Worm (Caenorhabditis elegans) whole organism, midembryonic: ENCODE results near the gene clec-223.
A peak's percentile ranks its signal among the peaks of the same experiment; 100 is the strongest.

Source experiments
- T22C8.4 ChIP-seq: fragments of 200-800 bp; sonication (Bioruptor generic); IDR thresholded peaks from 2 replicates; pipeline ENCODE4 v1.3.6; 2022; ENCODE audit warnings: missing genetic modification characterization, missing compliant biosample characterization
- cog-1 ChIP-seq: sonication (generic microtip); optimal IDR thresholded peaks from 2 replicates; lab custom pipeline; 2016; ENCODE audit warnings: missing genetic modification characterization, missing compliant biosample characterization
- flt-1 ChIP-seq: fragments of 200-800 bp; sonication (Bioruptor generic); IDR thresholded peaks from 2 replicates; pipeline ENCODE4 v1.3.6; 2022; ENCODE audit warnings: missing genetic modification characterization, missing compliant biosample characterization
- klf-2 ChIP-seq: fragments of 200-800 bp; sonication (Bioruptor generic); conservative IDR thresholded peaks from 2 replicates; pipeline ENCODE4 v1.3.6; 2022; ENCODE audit warnings: missing genetic modification reagents, missing genetic modification characterization, missing compliant biosample characterization
- med-1 ChIP-seq: sonication (generic microtip); optimal IDR thresholded peaks from 2 replicates; lab custom pipeline; 2017; ENCODE audit warnings: missing genetic modification characterization, mild to moderate bottlenecking, missing compliant biosample characterization, antibody characterized with exemption, missing genetic modification reagents; ENCODE audit not compliant: insufficient read depth
- ref-1 ChIP-seq: fragments of 200-800 bp; sonication (Bioruptor generic); conservative IDR thresholded peaks from 2 replicates; pipeline ENCODE4 v1.3.6; 2022; ENCODE audit warnings: missing genetic modification reagents, missing genetic modification characterization, missing compliant biosample characterization
- tab-1 ChIP-seq: fragments of 200-800 bp; sonication (Bioruptor generic); IDR thresholded peaks from 2 replicates; pipeline ENCODE4 v1.3.6; 2022; ENCODE audit warnings: missing genetic modification characterization, missing compliant biosample characterization
- ztf-23 ChIP-seq: fragments of 200-800 bp; sonication (Bioruptor generic); IDR thresholded peaks from 2 replicates; pipeline ENCODE4 v1.3.6; 2022; ENCODE audit warnings: missing genetic modification reagents, missing genetic modification characterization, missing compliant biosample characterization
- ztf-29 ChIP-seq: fragments of 200-800 bp; sonication (Bioruptor generic); IDR thresholded peaks from 2 replicates; pipeline ENCODE4 v1.3.6; 2022; ENCODE audit warnings: missing genetic modification reagents, missing genetic modification characterization, missing compliant biosample characterization

Gene clec-223

ce11 chrV:11308915-11309314 is 36.0 kb downstream of the clec-223 start:
- TF ChIP-seq med-1 (GFP tag; lab: Kevin White, UChicago) (no peak), ref-1 (GFP tag; lab: Robert Waterston, UW) (no peak), ztf-23 (GFP tag; lab: Robert Waterston, UW) (no peak), cog-1 (no peak), tab-1 (GFP tag; lab: Robert Waterston, UW) (no peak), T22C8.4 (no peak), klf-2 (GFP tag; lab: Robert Waterston, UW) (no peak), flt-1 (no peak), ztf-29 (GFP tag; lab: Robert Waterston, UW) (no peak)

DNA sequence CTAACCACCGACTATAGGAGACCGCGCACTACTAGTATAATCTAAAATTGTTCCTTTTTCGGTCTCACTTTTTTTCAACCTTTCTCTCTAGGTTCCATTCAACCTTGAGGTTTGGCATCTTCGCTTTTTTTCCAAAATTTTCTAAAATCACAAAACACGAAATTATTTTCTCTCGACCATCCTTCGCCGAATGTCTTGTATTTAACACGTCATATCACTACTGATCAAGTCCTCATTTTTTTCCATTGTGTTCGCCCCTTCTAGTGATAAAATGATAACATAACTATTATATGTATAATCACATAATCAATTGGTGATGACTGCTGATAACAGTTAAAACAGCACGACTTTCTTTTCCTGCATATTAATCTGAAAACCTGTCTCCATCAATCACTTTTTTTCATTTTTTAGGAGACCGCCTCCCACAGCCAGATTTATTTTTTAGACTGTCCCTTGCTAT is 38.1 kb downstream of the clec-223 start, which contains the start of gene T03F7.7:
TSS of gene T03F7.7 (plus strand) at position 410 of the 460 bp plus-strand sequence.
- no peak for TF ChIP-seq ref-1 (GFP tag; lab: Robert Waterston, UW)
- no peak for TF ChIP-seq T22C8.4

DNA sequence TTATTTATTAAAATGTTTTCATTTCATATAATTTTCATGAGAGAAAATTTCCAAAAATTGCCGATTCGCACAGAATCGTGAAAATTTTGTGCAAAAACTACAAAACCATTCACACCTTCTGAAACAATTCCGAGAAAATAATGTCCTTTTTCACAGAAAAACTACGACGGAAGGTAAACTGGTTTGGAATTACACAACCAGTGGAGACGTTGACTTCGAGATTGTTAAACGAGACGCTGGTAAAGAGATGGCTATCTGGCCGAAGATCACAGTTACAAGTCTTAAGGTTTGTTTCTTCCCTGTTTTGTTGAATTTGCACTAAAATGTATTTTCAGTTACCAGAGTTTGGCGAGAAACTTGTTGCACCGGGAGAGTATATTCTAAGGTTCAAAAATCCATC is 40.0 kb downstream of the clec-223 start:
- TF ChIP-seq klf-2 (GFP tag; lab: Robert Waterston, UW) (no peak), tab-1 (GFP tag; lab: Robert Waterston, UW) (no peak), ztf-29 (GFP tag; lab: Robert Waterston, UW) (no peak), cog-1 (no peak), T22C8.4 (no peak), flt-1 (no peak), ztf-23 (GFP tag; lab: Robert Waterston, UW) (no peak), ref-1 (GFP tag; lab: Robert Waterston, UW) (no peak), med-1 (GFP tag; lab: Kevin White, UChicago) (no peak)

DNA sequence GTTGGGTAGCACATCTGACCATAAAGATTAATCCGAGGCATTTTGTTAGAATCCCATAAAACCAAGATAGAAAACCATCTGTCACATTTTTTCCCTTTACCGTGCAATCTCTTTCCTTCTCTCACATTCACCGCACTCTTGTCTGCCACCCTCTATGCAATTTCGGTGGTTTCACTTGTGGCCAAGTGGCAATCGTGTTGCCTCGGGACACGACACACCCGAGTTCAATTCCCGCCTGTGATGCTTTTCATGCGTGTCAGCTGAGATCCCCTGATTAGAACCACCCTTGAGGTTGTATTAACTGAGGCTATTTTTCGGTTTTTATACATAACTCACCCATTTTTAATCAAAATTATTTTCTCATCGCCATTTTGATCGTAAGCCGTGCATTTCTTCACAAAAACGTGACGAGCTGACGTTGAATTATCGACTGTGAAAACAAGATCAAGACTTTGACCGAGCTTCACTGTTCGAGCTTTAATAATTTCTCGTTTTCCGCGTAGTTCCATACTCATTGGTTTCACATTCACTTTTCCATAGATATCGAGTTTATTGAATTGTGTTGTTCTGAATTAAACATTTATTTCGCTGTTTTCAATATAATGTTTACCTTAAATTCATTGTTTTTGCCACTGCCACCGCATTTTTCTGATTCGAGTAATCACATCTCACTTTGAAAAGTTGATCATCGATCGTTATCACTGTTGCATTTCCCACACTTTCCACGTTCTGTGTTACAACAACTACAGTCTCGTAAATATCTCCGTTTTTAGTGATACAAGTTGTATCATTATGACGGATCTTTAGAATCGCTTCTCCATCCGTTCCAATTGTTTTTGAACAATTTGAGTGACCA is 41.3 kb downstream of the clec-223 start:
- TF ChIP-seq klf-2 (GFP tag; lab: Robert Waterston, UW) (peak; percentile 100), ztf-23 (GFP tag; lab: Robert Waterston, UW) (peak; percentile 99), cog-1 (peak; percentile 98), ref-1 (GFP tag; lab: Robert Waterston, UW) (peak; percentile 99), ztf-29 (GFP tag; lab: Robert Waterston, UW) (peak; percentile 100), med-1 (GFP tag; lab: Kevin White, UChicago) (peak; percentile 96), flt-1 (peak; percentile 99), tab-1 (GFP tag; lab: Robert Waterston, UW) (peak; percentile 100), T22C8.4 (peak; percentile 99)

DNA sequence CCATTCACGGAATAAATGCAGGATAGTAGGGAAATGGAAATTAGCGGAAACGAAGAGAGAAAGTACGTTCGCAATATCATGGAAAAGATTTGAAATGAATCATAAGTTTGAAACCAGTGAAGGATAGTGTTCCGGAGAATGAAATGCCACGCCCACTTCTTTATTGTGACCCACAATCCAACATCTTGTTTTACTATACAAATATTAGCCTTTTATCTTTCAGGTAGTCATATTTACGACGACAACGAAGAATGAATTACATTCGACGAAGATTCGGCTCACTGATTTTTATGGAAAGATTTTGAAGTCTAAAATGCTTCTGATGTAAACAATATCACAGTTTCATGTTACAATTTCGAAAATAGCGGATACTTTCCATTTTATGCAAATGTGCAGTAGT is 43.9 kb downstream of the clec-223 start, which contains the start of gene cutl-18:
TSS of gene cutl-18 (minus strand) at position 101 of the 400 bp plus-strand sequence.
- TF ChIP-seq klf-2 (GFP tag; lab: Robert Waterston, UW) (no peak), ref-1 (GFP tag; lab: Robert Waterston, UW) (no peak), cog-1 (no peak), flt-1 (no peak), med-1 (GFP tag; lab: Kevin White, UChicago) (no peak), T22C8.4 (no peak), ztf-29 (GFP tag; lab: Robert Waterston, UW) (no peak), tab-1 (GFP tag; lab: Robert Waterston, UW) (no peak), ztf-23 (GFP tag; lab: Robert Waterston, UW) (no peak)

DNA sequence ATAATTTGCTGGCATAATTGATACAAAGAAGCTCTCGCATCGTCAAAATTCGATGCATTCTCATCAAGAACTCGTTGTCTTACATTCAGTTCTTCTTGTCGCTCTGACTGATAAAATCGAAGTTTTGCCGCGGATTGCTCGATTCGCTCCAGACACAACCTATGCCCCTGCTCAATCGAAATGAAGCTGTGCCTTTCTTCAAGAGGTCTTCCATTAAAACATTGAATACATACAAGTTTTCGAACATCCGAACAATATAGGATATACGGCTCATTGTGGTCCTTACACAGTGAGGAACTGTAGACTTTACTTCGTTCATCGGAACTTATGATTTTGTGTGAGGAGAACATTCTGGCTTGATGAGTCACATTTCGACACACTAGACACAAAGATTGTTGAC is 47.9 kb downstream of the clec-223 start:
- TF ChIP-seq med-1 (GFP tag; lab: Kevin White, UChicago) (no peak), ztf-23 (GFP tag; lab: Robert Waterston, UW) (no peak), T22C8.4 (no peak), cog-1 (no peak), ref-1 (GFP tag; lab: Robert Waterston, UW) (no peak), ztf-29 (GFP tag; lab: Robert Waterston, UW) (no peak), flt-1 (no peak), tab-1 (GFP tag; lab: Robert Waterston, UW) (no peak), klf-2 (GFP tag; lab: Robert Waterston, UW) (no peak)

DNA sequence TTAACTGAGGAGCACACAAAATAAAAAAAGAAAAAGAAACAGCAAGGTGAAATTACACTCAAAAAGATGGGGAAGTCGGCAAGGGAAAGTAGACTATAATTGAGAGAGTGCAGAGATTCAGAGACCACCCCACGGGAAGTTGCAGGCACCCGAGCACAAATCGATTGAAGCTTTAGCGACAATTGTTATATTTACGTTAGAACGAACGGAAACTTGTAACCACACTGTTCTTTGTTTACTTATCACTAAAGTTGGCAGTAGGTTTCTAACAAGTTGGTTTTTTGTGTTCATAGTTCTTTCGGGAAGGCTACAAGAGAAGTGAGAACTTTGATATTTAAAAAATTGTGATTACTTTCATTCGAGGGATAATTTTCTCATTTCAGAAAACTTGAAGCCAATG is 48.8 kb downstream of the clec-223 start, which contains the start of gene F47G9.4:
TSS of gene F47G9.4 (minus strand) at position 98 of the 400 bp plus-strand sequence.
- TF ChIP-seq T22C8.4, result no peak
- no peak for TF ChIP-seq med-1 (GFP tag; lab: Kevin White, UChicago)
- TF ChIP-seq ztf-29 (GFP tag; lab: Robert Waterston, UW), result no peak
- no peak for TF ChIP-seq cog-1
- TF ChIP-seq klf-2 (GFP tag; lab: Robert Waterston, UW), result no peak
- no peak for TF ChIP-seq flt-1
- TF ChIP-seq ztf-23 (GFP tag; lab: Robert Waterston, UW), result no peak
- TF ChIP-seq ref-1 (GFP tag; lab: Robert Waterston, UW), result no peak
- no peak for TF ChIP-seq tab-1 (GFP tag; lab: Robert Waterston, UW)

DNA sequence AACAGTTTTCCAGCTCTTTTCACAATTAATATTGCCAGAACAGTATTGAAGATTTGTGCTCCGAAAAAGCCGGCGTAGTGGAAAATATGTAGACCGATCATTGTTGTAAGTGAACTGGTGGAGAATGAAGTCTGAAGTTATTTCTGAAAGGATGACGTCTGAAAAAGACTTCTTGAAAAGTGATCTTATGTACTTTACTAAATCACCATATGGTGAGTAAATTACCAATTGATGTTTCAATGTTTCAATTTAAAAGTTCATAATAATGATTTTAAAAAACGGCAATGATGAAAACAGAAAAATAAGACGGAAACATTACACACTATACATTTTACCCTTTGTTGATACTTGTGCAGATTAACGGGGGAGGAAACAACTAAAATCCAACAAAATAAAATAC is 50.8 kb downstream of the clec-223 start, which contains the start of gene str-141:
TSS of gene str-141 (minus strand) at position 101 of the 400 bp plus-strand sequence.
- TF ChIP-seq ztf-23 (GFP tag; lab: Robert Waterston, UW) (no peak), med-1 (GFP tag; lab: Kevin White, UChicago) (no peak), ztf-29 (GFP tag; lab: Robert Waterston, UW) (no peak), flt-1 (no peak), ref-1 (GFP tag; lab: Robert Waterston, UW) (no peak), T22C8.4 (no peak), klf-2 (GFP tag; lab: Robert Waterston, UW) (no peak), cog-1 (no peak), tab-1 (GFP tag; lab: Robert Waterston, UW) (no peak)

DNA sequence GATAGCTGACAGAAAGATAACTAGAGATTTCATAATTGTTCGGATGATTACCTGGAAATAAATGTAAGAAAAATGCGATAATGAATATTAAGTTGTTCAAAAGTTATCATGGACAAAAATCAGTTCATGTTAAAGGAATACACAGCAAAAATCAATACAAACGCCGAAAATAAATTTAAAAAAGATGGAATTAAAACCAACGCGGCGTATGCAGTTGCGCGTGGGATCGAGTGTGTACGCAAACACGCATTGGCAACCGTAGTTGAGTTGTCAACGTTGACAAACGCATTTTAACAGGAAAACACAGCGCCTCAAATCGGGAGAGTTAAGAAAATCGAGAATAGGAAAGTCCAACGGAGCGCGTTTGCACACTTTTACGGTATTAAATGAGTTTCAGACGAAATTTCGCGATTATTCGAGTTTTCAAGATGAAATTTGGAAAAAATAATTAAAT is 54.0 kb downstream of the clec-223 start, which contains the start of gene tmed-10:
TSS of gene tmed-10 (minus strand) at position 51 of the 454 bp plus-strand sequence.
- peak; percentile 55; the same call in 1 of the 2 replicates for TF ChIP-seq flt-1
- TF ChIP-seq ztf-29 (GFP tag; lab: Robert Waterston, UW), result no peak
- TF ChIP-seq klf-2 (GFP tag; lab: Robert Waterston, UW), result no peak
- TF ChIP-seq tab-1 (GFP tag; lab: Robert Waterston, UW), result no peak
- TF ChIP-seq T22C8.4, result 0 out of 2 replicates have a peak, but pooled peaks have one; percentile 25
- TF ChIP-seq cog-1, result no peak
- no peak for TF ChIP-seq med-1 (GFP tag; lab: Kevin White, UChicago)
- peak; percentile 63; the same call in 1 of the 2 replicates for TF ChIP-seq ztf-23 (GFP tag; lab: Robert Waterston, UW)
- no peak for TF ChIP-seq ref-1 (GFP tag; lab: Robert Waterston, UW)
